Worm (Caenorhabditis elegans) whole organism, young adult: ENCODE measurements around the gene fbxb-98.
"Not testable (repeated sequence)": the region's sequence is repeated elsewhere in the genome, so short reads cannot be mapped to it uniquely, and the experiment has no call there.

Experiments
- B0019.2 ChIP-seq: fragments of 200-800 bp; sonication (Bioruptor generic); conservative IDR thresholded peaks from 2 replicates; pipeline ENCODE4 v1.3.6; 2022; ENCODE audit warnings: missing genetic modification reagents, missing genetic modification characterization, missing compliant biosample characterization
- C06A6.2 ChIP-seq: fragments of 200-800 bp; sonication (Bioruptor generic); conservative IDR thresholded peaks from 2 replicates; pipeline ENCODE4 v1.3.6; 2022; ENCODE audit warnings: missing genetic modification characterization, missing compliant biosample characterization
- D2030.7 ChIP-seq: fragments of 200-800 bp; sonication (Bioruptor generic); IDR thresholded peaks from 2 replicates; pipeline ENCODE4 v1.3.6; 2022; ENCODE audit warnings: missing genetic modification reagents, missing genetic modification characterization, missing compliant biosample characterization
- Y95B8A.8 ChIP-seq: fragments of 200-800 bp; sonication (Bioruptor generic); IDR thresholded peaks from 2 replicates; pipeline ENCODE4 v1.3.6; 2022; ENCODE audit warnings: missing genetic modification reagents, missing genetic modification characterization, missing compliant biosample characterization
- ZK185.1 ChIP-seq: sonication (generic microtip); optimal IDR thresholded peaks from 2 replicates; lab custom pipeline; 2016; ENCODE audit warnings: mild to moderate bottlenecking, missing genetic modification characterization, missing compliant biosample characterization; ENCODE audit not compliant: poor library complexity, severe bottlenecking
- atf-7 ChIP-seq: sonication (generic microtip); optimal IDR thresholded peaks from 2 replicates; lab custom pipeline; 2017; ENCODE audit warnings: mild to moderate bottlenecking, missing genetic modification characterization, missing compliant biosample characterization
- attf-5 ChIP-seq: fragments of 200-800 bp; sonication (Bioruptor generic); optimal IDR thresholded peaks from 2 replicates; lab custom pipeline; 2018; ENCODE audit warnings: mild to moderate bottlenecking, missing genetic modification characterization, missing compliant biosample characterization
- attf-6 ChIP-seq: fragments of 200-800 bp; sonication (Bioruptor generic); IDR thresholded peaks from 2 replicates; pipeline ENCODE4 v1.3.6; 2022; ENCODE audit warnings: missing genetic modification reagents, missing genetic modification characterization, missing compliant biosample characterization
- bed-1 ChIP-seq: fragments of 200-800 bp; sonication (Bioruptor generic); IDR thresholded peaks from 2 replicates; pipeline ENCODE4 v1.3.6; 2022; ENCODE audit warnings: missing genetic modification reagents, missing genetic modification characterization, missing compliant biosample characterization
- cebp-1 ChIP-seq, 2 experiments: fragments of 200-800 bp in 1 of 2; sonication (Bioruptor generic) in 1 of 2; sonication (generic microtip) in 1 of 2; IDR thresholded peaks in 1 of 2; optimal IDR thresholded peaks in 1 of 2; 2 replicates each; pipeline versions ENCODE4 v1.3.6 to Lab custom; 2017 to 2022; ENCODE audit warnings: missing compliant biosample characterization in 2 of 2, missing genetic modification characterization in 2 of 2, mild to moderate bottlenecking in 1 of 2, missing genetic modification reagents in 1 of 2, moderate library complexity in 1 of 2
- ceh-27 ChIP-seq: fragments of 200-800 bp; sonication (Bioruptor generic); optimal IDR thresholded peaks from 2 replicates; lab custom pipeline; 2018; ENCODE audit warnings: mild to moderate bottlenecking, missing genetic modification characterization, moderate library complexity, missing compliant biosample characterization
- ceh-40 ChIP-seq: fragments of 200-800 bp; sonication (Bioruptor generic); IDR thresholded peaks from 2 replicates; pipeline ENCODE4 v1.3.6; 2022; ENCODE audit warnings: missing genetic modification characterization, missing compliant biosample characterization
- ceh-91 ChIP-seq: fragments of 200-800 bp; sonication (Bioruptor generic); IDR thresholded peaks from 2 replicates; pipeline ENCODE4 v1.3.6; 2022; ENCODE audit warnings: missing genetic modification reagents, missing genetic modification characterization, missing compliant biosample characterization
- die-1 ChIP-seq: sonication (generic microtip); optimal IDR thresholded peaks from 2 replicates; lab custom pipeline; 2016; ENCODE audit warnings: missing genotype, mild to moderate bottlenecking, missing genetic modification characterization, missing compliant biosample characterization
- dox-1 ChIP-seq: fragments of 200-800 bp; sonication (Bioruptor generic); IDR thresholded peaks from 2 replicates; pipeline ENCODE4 v1.3.6; 2022; ENCODE audit warnings: missing genetic modification reagents, missing genetic modification characterization, missing compliant biosample characterization
- ets-4 ChIP-seq: fragments of 200-800 bp; sonication (Bioruptor generic); optimal IDR thresholded peaks from 2 replicates; lab custom pipeline; 2018; ENCODE audit warnings: mild to moderate bottlenecking, missing genetic modification characterization, missing compliant biosample characterization
- gei-17 ChIP-seq: fragments of 200-800 bp; sonication (Bioruptor generic); optimal IDR thresholded peaks from 2 replicates; lab custom pipeline; 2018; ENCODE audit warnings: mild to moderate bottlenecking, missing genetic modification characterization, missing compliant biosample characterization
- hlh-12 ChIP-seq: sonication (generic microtip); optimal IDR thresholded peaks from 2 replicates; lab custom pipeline; 2016; ENCODE audit warnings: missing genetic modification characterization, missing compliant biosample characterization
- hmg-20 ChIP-seq: fragments of 200-800 bp; sonication (Bioruptor generic); IDR thresholded peaks from 2 replicates; pipeline ENCODE4 v1.3.6; 2022; ENCODE audit warnings: missing genetic modification reagents, missing genetic modification characterization, missing compliant biosample characterization
- let-526 ChIP-seq: fragments of 200-800 bp; sonication (Bioruptor generic); IDR thresholded peaks from 2 replicates; pipeline ENCODE4 v1.3.6; 2022; ENCODE audit warnings: missing genetic modification reagents, missing genetic modification characterization, missing compliant biosample characterization
- madf-10 ChIP-seq: sonication (generic microtip); optimal IDR thresholded peaks from 2 replicates; lab custom pipeline; 2016; ENCODE audit warnings: mild to moderate bottlenecking, missing genetic modification characterization, missing compliant biosample characterization
- madf-6 ChIP-seq: fragments of 200-800 bp; sonication (Bioruptor generic); IDR thresholded peaks from 2 replicates; pipeline ENCODE4 v1.3.6; 2022; ENCODE audit warnings: missing genetic modification reagents, missing genetic modification characterization, missing compliant biosample characterization
- nfya-2 ChIP-seq: fragments of 200-800 bp; sonication (Bioruptor generic); IDR thresholded peaks from 2 replicates; pipeline ENCODE4 v1.3.6; 2022; ENCODE audit warnings: missing genetic modification reagents, missing genetic modification characterization, missing compliant biosample characterization
- nhr-179 ChIP-seq: sonication (generic microtip); optimal IDR thresholded peaks from 2 replicates; lab custom pipeline; 2016; ENCODE audit warnings: mild to moderate bottlenecking, missing genetic modification characterization, missing compliant biosample characterization
- nhr-80 ChIP-seq: sonication (generic microtip); optimal IDR thresholded peaks from 2 replicates; lab custom pipeline; 2016; ENCODE audit warnings: missing genetic modification characterization, missing compliant biosample characterization
- pha-4 ChIP-seq: fragments of 150-350 bp; sonication (generic microtip); optimal IDR thresholded peaks from 2 replicates; lab custom pipeline; 2014; ENCODE audit warnings: missing biosample characterization, missing genetic modification reagents, missing genetic modification characterization
- snpc-1.1 ChIP-seq: sonication (generic microtip); optimal IDR thresholded peaks from 2 replicates; lab custom pipeline; 2017; ENCODE audit warnings: missing genetic modification characterization, mild to moderate bottlenecking, missing compliant biosample characterization, antibody characterized with exemption, moderate library complexity, missing genotype, missing genetic modification reagents; ENCODE audit not compliant: insufficient read depth
- somi-1 ChIP-seq: fragments of 200-800 bp; sonication (Bioruptor generic); optimal IDR thresholded peaks from 2 replicates; lab custom pipeline; 2018; ENCODE audit warnings: mild to moderate bottlenecking, missing genetic modification characterization, missing compliant biosample characterization
- tbx-9 ChIP-seq: sonication (generic microtip); optimal IDR thresholded peaks from 2 replicates; lab custom pipeline; 2016; ENCODE audit warnings: borderline replicate concordance, missing genetic modification characterization, inconsistent platforms, missing compliant biosample characterization
- xnd-1 ChIP-seq: sonication (generic microtip); optimal IDR thresholded peaks from 2 replicates; lab custom pipeline; 2016; ENCODE audit warnings: missing genotype, missing genetic modification reagents, missing genetic modification characterization, missing compliant biosample characterization
- ztf-18 ChIP-seq: sonication (generic microtip); optimal IDR thresholded peaks from 2 replicates; lab custom pipeline; 2016; ENCODE audit warnings: missing genotype, mild to moderate bottlenecking, missing genetic modification characterization, missing compliant biosample characterization

Gene fbxb-98

ce11 chrII:1819944-1820570, 42.4 kb upstream of the fbxb-98 start, which contains the start of gene fbxc-19 (continued):
- TF ChIP-seq attf-5 (GFP tag; lab: Kevin White, UChicago) = peak; percentile 88
- TF ChIP-seq C06A6.2 = no peak
- peak; percentile 99 for TF ChIP-seq cebp-1 (GFP tag; IDR thresholded peaks at IDR 0.05; lab: Robert Waterston, UW)
- peak; percentile 100 for TF ChIP-seq cebp-1 (tag; optimal IDR thresholded peaks at IDR 0.05; lab: Kevin White, UChicago)
- no peak for TF ChIP-seq somi-1 (GFP tag; lab: Kevin White, UChicago)
- no peak for TF ChIP-seq ZK185.1 (tag; lab: Kevin White, UChicago)
- peak; percentile 14 for TF ChIP-seq gei-17 (GFP tag; lab: Kevin White, UChicago)
- peak; percentile 14 for TF ChIP-seq atf-7 (tag; lab: Kevin White, UChicago)
- TF ChIP-seq pha-4 (tag; lab: Kevin White, UChicago) = peak; percentile 85
- TF ChIP-seq hlh-12 (tag; lab: Kevin White, UChicago) = no peak
- no peak for TF ChIP-seq ceh-40 (GFP tag; lab: Robert Waterston, UW)
- TF ChIP-seq ceh-27 = no peak
- TF ChIP-seq nhr-80 (tag; lab: Kevin White, UChicago) = peak; percentile 68

- TF ChIP-seq nhr-179 (no peak), bed-1 (GFP tag; lab: Robert Waterston, UW) (no peak), let-526 (GFP tag; lab: Robert Waterston, UW) (no peak), nhr-80 (tag; lab: Kevin White, UChicago) (no peak), ets-4 (GFP tag; lab: Kevin White, UChicago) (no peak), ceh-91 (GFP tag; lab: Robert Waterston, UW) (no peak), ztf-18 (tag; lab: Kevin White, UChicago) (no peak), xnd-1 (tag; lab: Kevin White, UChicago) (no peak), hmg-20 (GFP tag; lab: Robert Waterston, UW) (no peak), snpc-1.1 (tag; lab: Kevin White, UChicago) (no peak), madf-10 (no peak), nfya-2 (GFP tag; lab: Robert Waterston, UW) (no peak), tbx-9 (tag; lab: Kevin White, UChicago) (no peak), B0019.2 (no peak), C06A6.2 (no peak), Y95B8A.8 (GFP tag; lab: Robert Waterston, UW) (no peak), attf-6 (no peak), dox-1 (GFP tag; lab: Robert Waterston, UW) (no peak), D2030.7 (no peak)
- TF ChIP-seq, all 124 proteins: peak for 0
These were observed 41.7 kb upstream of the fbxb-98 start, which contains the start of gene fbxa-3 for ce11 chrII:1820774-1821173. Gene fbxa-3 (minus strand): TSS chrII:1820874.

- TF ChIP-seq nhr-80 (tag; lab: Kevin White, UChicago) = peak; percentile 27
- TF ChIP-seq, all 124 proteins: peak for 1; not testable (repeated sequence) for 123
These were observed 38.8 kb upstream of the fbxb-98 start for ce11 chrII:1823597-1823996.

ce11 chrII:1824329-1824728, 38.1 kb upstream of the fbxb-98 start, which contains the start of gene math-41:
Gene math-41 (plus strand): TSS chrII:1824629.
- not testable (repeated sequence) for TF ChIP-seq madf-6 (GFP tag; lab: Robert Waterston, UW); die-1 (tag; lab: Kevin White, UChicago); let-526 (GFP tag; lab: Robert Waterston, UW)
- TF ChIP-seq, all 124 proteins: peak for 0; not testable (repeated sequence) for 124
